Worm (Caenorhabditis elegans): ENCODE measurements around the gene M176.9.

- TF ChIP-seq med-1 (GFP tag; optimal IDR thresholded peaks at IDR 0.05; ENCODE audit: insufficient read depth) = no peak
- TF ChIP-seq T22C8.4 (GFP tag; IDR thresholded peaks at IDR 0.05) = no peak
These were observed 33.2 kb downstream of the M176.9 start for ce11 chrII:9378174-9378573.
